Worm (Caenorhabditis elegans) whole organism, young adult: Measurements from ENCODE around the gene F13A7.7.

Experiments used
- B0019.2 ChIP-seq: fragments of 200-800 bp; sonication (Bioruptor generic); conservative IDR thresholded peaks from 2 replicates; pipeline ENCODE4 v1.3.6; 2022; ENCODE audit warnings: missing genetic modification reagents, missing genetic modification characterization, missing compliant biosample characterization
- B0261.1 ChIP-seq: sonication (generic microtip); optimal IDR thresholded peaks from 2 replicates; lab custom pipeline; 2016; ENCODE audit warnings: mild to moderate bottlenecking, missing genetic modification characterization, moderate library complexity, missing compliant biosample characterization
- B0336.3 ChIP-seq: fragments of 200-800 bp; sonication (Bioruptor generic); IDR thresholded peaks from 2 replicates; pipeline ENCODE4 v1.3.6; 2022; ENCODE audit warnings: missing genetic modification characterization, missing compliant biosample characterization
- C06A6.2 ChIP-seq: fragments of 200-800 bp; sonication (Bioruptor generic); conservative IDR thresholded peaks from 2 replicates; pipeline ENCODE4 v1.3.6; 2022; ENCODE audit warnings: missing genetic modification characterization, missing compliant biosample characterization
- D2030.7 ChIP-seq: fragments of 200-800 bp; sonication (Bioruptor generic); IDR thresholded peaks from 2 replicates; pipeline ENCODE4 v1.3.6; 2022; ENCODE audit warnings: missing genetic modification reagents, missing genetic modification characterization, missing compliant biosample characterization
- F22D6.2 ChIP-seq: sonication (generic microtip); optimal IDR thresholded peaks from 2 replicates; lab custom pipeline; 2016; ENCODE audit warnings: mild to moderate bottlenecking, missing genetic modification characterization, missing compliant biosample characterization
- F52B5.7 ChIP-seq: sonication (generic microtip); optimal IDR thresholded peaks from 2 replicates; lab custom pipeline; 2016; ENCODE audit warnings: mild to moderate bottlenecking, missing genetic modification characterization, missing compliant biosample characterization
- F55B11.4 ChIP-seq: sonication (generic microtip); optimal IDR thresholded peaks from 2 replicates; lab custom pipeline; 2016; ENCODE audit warnings: missing compliant biosample characterization, missing genetic modification characterization, borderline replicate concordance; ENCODE audit not compliant: insufficient read depth
- T26A5.8 ChIP-seq: sonication (generic microtip); optimal IDR thresholded peaks from 2 replicates; lab custom pipeline; 2016; ENCODE audit warnings: missing genetic modification characterization, missing compliant biosample characterization
- Y53F4B.3 ChIP-seq: fragments of 200-800 bp; sonication (Bioruptor generic); IDR thresholded peaks from 2 replicates; pipeline ENCODE4 v1.3.6; 2022; ENCODE audit warnings: missing genetic modification reagents, missing genetic modification characterization, missing compliant biosample characterization
- attf-6 ChIP-seq: fragments of 200-800 bp; sonication (Bioruptor generic); IDR thresholded peaks from 2 replicates; pipeline ENCODE4 v1.3.6; 2022; ENCODE audit warnings: missing genetic modification reagents, missing genetic modification characterization, missing compliant biosample characterization
- bed-1 ChIP-seq: fragments of 200-800 bp; sonication (Bioruptor generic); IDR thresholded peaks from 2 replicates; pipeline ENCODE4 v1.3.6; 2022; ENCODE audit warnings: missing genetic modification reagents, missing genetic modification characterization, missing compliant biosample characterization
- bed-2 ChIP-seq: fragments of 200-800 bp; sonication (Bioruptor generic); IDR thresholded peaks from 2 replicates; pipeline ENCODE4 v1.3.6; 2022; ENCODE audit warnings: missing genetic modification reagents, missing genetic modification characterization, missing compliant biosample characterization
- cebp-1 ChIP-seq, 2 experiments: fragments of 200-800 bp in 1 of 2; sonication (Bioruptor generic) in 1 of 2; sonication (generic microtip) in 1 of 2; IDR thresholded peaks in 1 of 2; optimal IDR thresholded peaks in 1 of 2; 2 replicates each; pipeline versions ENCODE4 v1.3.6 to Lab custom; 2017 to 2022; ENCODE audit warnings: missing compliant biosample characterization in 2 of 2, missing genetic modification characterization in 2 of 2, mild to moderate bottlenecking in 1 of 2, missing genetic modification reagents in 1 of 2, moderate library complexity in 1 of 2
- ceh-100 ChIP-seq: fragments of 200-800 bp; sonication (Bioruptor generic); IDR thresholded peaks from 2 replicates; pipeline ENCODE4 v1.3.6; 2022; ENCODE audit warnings: missing genetic modification reagents, missing genetic modification characterization, missing compliant biosample characterization
- ceh-79 ChIP-seq: sonication (generic microtip); optimal IDR thresholded peaks from 2 replicates; lab custom pipeline; 2017; ENCODE audit warnings: mild to moderate bottlenecking, missing genetic modification characterization, missing compliant biosample characterization
- dox-1 ChIP-seq: fragments of 200-800 bp; sonication (Bioruptor generic); IDR thresholded peaks from 2 replicates; pipeline ENCODE4 v1.3.6; 2022; ENCODE audit warnings: missing genetic modification reagents, missing genetic modification characterization, missing compliant biosample characterization
- egl-18 ChIP-seq: fragments of 200-800 bp; sonication (Bioruptor generic); IDR thresholded peaks from 2 replicates; pipeline ENCODE4 v1.3.6; 2022; ENCODE audit warnings: missing genetic modification reagents, missing genetic modification characterization, missing compliant biosample characterization
- egl-44 ChIP-seq: fragments of 200-800 bp; sonication (Bioruptor generic); IDR thresholded peaks from 2 replicates; pipeline ENCODE4 v1.3.6; 2022; ENCODE audit warnings: missing genetic modification reagents, missing genetic modification characterization, missing compliant biosample characterization
- egrh-3 ChIP-seq: fragments of 200-800 bp; sonication (Bioruptor generic); IDR thresholded peaks from 2 replicates; pipeline ENCODE4 v1.3.6; 2022; ENCODE audit warnings: missing genetic modification reagents, missing genetic modification characterization, missing compliant biosample characterization
- ekl-4 ChIP-seq: fragments of 200-800 bp; sonication (Bioruptor generic); IDR thresholded peaks from 2 replicates; pipeline ENCODE4 v1.3.6; 2022; ENCODE audit warnings: missing genetic modification reagents, missing genetic modification characterization, missing compliant biosample characterization
- hmg-20 ChIP-seq: fragments of 200-800 bp; sonication (Bioruptor generic); IDR thresholded peaks from 2 replicates; pipeline ENCODE4 v1.3.6; 2022; ENCODE audit warnings: missing genetic modification reagents, missing genetic modification characterization, missing compliant biosample characterization
- let-526 ChIP-seq: fragments of 200-800 bp; sonication (Bioruptor generic); IDR thresholded peaks from 2 replicates; pipeline ENCODE4 v1.3.6; 2022; ENCODE audit warnings: missing genetic modification reagents, missing genetic modification characterization, missing compliant biosample characterization
- lin-35 ChIP-seq, 3 experiments: fragments of 150-350 bp in 2 of 3; sonication (generic microtip) in 1 of 3; optimal IDR thresholded peaks; 2 replicates each; lab custom pipeline; 2014 to 2018; ENCODE audit warnings: missing biosample characterization in 3 of 3, missing genetic modification characterization in 3 of 3, missing genetic modification reagents in 3 of 3
- lin-40 ChIP-seq: sonication (generic microtip); optimal IDR thresholded peaks from 2 replicates; lab custom pipeline; 2016; ENCODE audit warnings: missing genetic modification characterization, mild to moderate bottlenecking, missing compliant biosample characterization, missing genotype, missing genetic modification reagents
- lin-54 ChIP-seq: fragments of 200-800 bp; sonication (Bioruptor generic); optimal IDR thresholded peaks from 2 replicates; lab custom pipeline; 2018; ENCODE audit warnings: mild to moderate bottlenecking, missing genetic modification characterization, missing compliant biosample characterization
- lir-1 ChIP-seq: fragments of 200-800 bp; sonication (Bioruptor generic); conservative IDR thresholded peaks from 2 replicates; pipeline ENCODE4 v1.3.6; 2022; ENCODE audit warnings: missing genetic modification reagents, missing genetic modification characterization, missing compliant biosample characterization
- madf-6 ChIP-seq: fragments of 200-800 bp; sonication (Bioruptor generic); IDR thresholded peaks from 2 replicates; pipeline ENCODE4 v1.3.6; 2022; ENCODE audit warnings: missing genetic modification reagents, missing genetic modification characterization, missing compliant biosample characterization
- madf-8 ChIP-seq: fragments of 200-800 bp; sonication (Bioruptor generic); conservative IDR thresholded peaks from 2 replicates; pipeline ENCODE4 v1.3.6; 2022; ENCODE audit warnings: missing genetic modification reagents, missing genetic modification characterization, missing compliant biosample characterization
- mel-28 ChIP-seq: sonication (generic microtip); optimal IDR thresholded peaks from 2 replicates; lab custom pipeline; 2016; ENCODE audit warnings: borderline replicate concordance, mild to moderate bottlenecking, missing genetic modification characterization, missing compliant biosample characterization
- nfya-2 ChIP-seq: fragments of 200-800 bp; sonication (Bioruptor generic); IDR thresholded peaks from 2 replicates; pipeline ENCODE4 v1.3.6; 2022; ENCODE audit warnings: missing genetic modification reagents, missing genetic modification characterization, missing compliant biosample characterization
- nhr-120 ChIP-seq: fragments of 200-800 bp; sonication (Bioruptor generic); IDR thresholded peaks from 2 replicates; pipeline ENCODE4 v1.3.6; 2022; ENCODE audit warnings: missing genetic modification characterization, missing compliant biosample characterization
- nhr-80 ChIP-seq: sonication (generic microtip); optimal IDR thresholded peaks from 2 replicates; lab custom pipeline; 2016; ENCODE audit warnings: missing genetic modification characterization, missing compliant biosample characterization
- pbrm-1 ChIP-seq: fragments of 200-800 bp; sonication (Bioruptor generic); IDR thresholded peaks from 2 replicates; pipeline ENCODE4 v1.3.6; 2022; ENCODE audit warnings: missing genetic modification reagents, missing genetic modification characterization, missing compliant biosample characterization
- rcor-1 ChIP-seq: fragments of 200-800 bp; sonication (Bioruptor generic); IDR thresholded peaks from 2 replicates; pipeline ENCODE4 v1.3.6; 2022; ENCODE audit warnings: missing genetic modification reagents, missing genetic modification characterization, missing compliant biosample characterization
- rpc-1 ChIP-seq, 2 experiments: fragments of 150-350 bp in 1 of 2; sonication (generic microtip) in 1 of 2; optimal IDR thresholded peaks; 2 replicates each; lab custom pipeline; 2014 to 2018; ENCODE audit warnings: missing biosample characterization in 1 of 2, missing genetic modification characterization in 1 of 2, missing genetic modification reagents in 1 of 2, missing genotype in 1 of 2
- snpc-1.3 ChIP-seq: sonication (generic microtip); optimal IDR thresholded peaks from 2 replicates; lab custom pipeline; 2017; ENCODE audit warnings: missing genetic modification characterization, mild to moderate bottlenecking, missing compliant biosample characterization, antibody characterized with exemption, moderate library complexity, missing genotype, missing genetic modification reagents; ENCODE audit not compliant: insufficient read depth
- snpc-4 ChIP-seq, 5 experiments: fragments of 150-350 bp in 1 of 5; sonication (generic microtip) in 4 of 5; optimal IDR thresholded peaks; 2 replicates each; lab custom pipeline; 2014 to 2018; ENCODE audit warnings: missing genetic modification characterization in 5 of 5, missing biosample characterization in 3 of 5, antibody characterized with exemption in 2 of 5, mild to moderate bottlenecking in 2 of 5, missing compliant biosample characterization in 2 of 5, missing genotype in 2 of 5, moderate library complexity in 2 of 5, missing genetic modification reagents in 1 of 5
- somi-1 ChIP-seq: fragments of 200-800 bp; sonication (Bioruptor generic); optimal IDR thresholded peaks from 2 replicates; lab custom pipeline; 2018; ENCODE audit warnings: mild to moderate bottlenecking, missing genetic modification characterization, missing compliant biosample characterization
- tbx-9 ChIP-seq: sonication (generic microtip); optimal IDR thresholded peaks from 2 replicates; lab custom pipeline; 2016; ENCODE audit warnings: borderline replicate concordance, missing genetic modification characterization, inconsistent platforms, missing compliant biosample characterization
- tlf-1 ChIP-seq: fragments of 200-800 bp; sonication (Bioruptor generic); optimal IDR thresholded peaks from 2 replicates; lab custom pipeline; 2018; ENCODE audit warnings: mild to moderate bottlenecking, missing genetic modification characterization, missing compliant biosample characterization
- unc-130 ChIP-seq: sonication (generic microtip); optimal IDR thresholded peaks from 2 replicates; lab custom pipeline; 2016; ENCODE audit warnings: missing genetic modification reagents, missing genetic modification characterization, missing compliant biosample characterization
- xnd-1 ChIP-seq: sonication (generic microtip); optimal IDR thresholded peaks from 2 replicates; lab custom pipeline; 2016; ENCODE audit warnings: missing genotype, missing genetic modification reagents, missing genetic modification characterization, missing compliant biosample characterization
- ztf-18 ChIP-seq: sonication (generic microtip); optimal IDR thresholded peaks from 2 replicates; lab custom pipeline; 2016; ENCODE audit warnings: missing genotype, mild to moderate bottlenecking, missing genetic modification characterization, missing compliant biosample characterization
- ztf-26 ChIP-seq: sonication (generic microtip); optimal IDR thresholded peaks from 2 replicates; lab custom pipeline; 2017; ENCODE audit warnings: missing genetic modification characterization, missing compliant biosample characterization
- ztf-6 ChIP-seq: fragments of 200-800 bp; sonication (Bioruptor generic); IDR thresholded peaks from 2 replicates; pipeline ENCODE4 v1.3.6; 2022; ENCODE audit warnings: missing genetic modification reagents, missing genetic modification characterization, missing compliant biosample characterization

F13A7.7 gene

ce11 chrV:16401519-16401918, 17.9 kb upstream of the F13A7.7 start, which contains the start of gene F13A7.14 (continued):
- TF ChIP-seq B0261.1 (tag; lab: Kevin White, UChicago) (peak; percentile 15), bed-1 (GFP tag; lab: Robert Waterston, UW) (no peak), snpc-4 (GFP tag; optimal IDR thresholded peaks at IDR 0.05; lab: Kevin White, UChicago) (no peak), snpc-4 (tag; optimal IDR thresholded peaks at IDR 0.05; lab: Kevin White, UChicago) (peak in 3 of 4 experiments; percentile 53 to 72 (median 69)), ekl-4 (GFP tag; lab: Robert Waterston, UW) (no peak), nfya-2 (GFP tag; lab: Robert Waterston, UW) (no peak), lir-1 (GFP tag; lab: Robert Waterston, UW) (peak; percentile 60), C06A6.2 (no peak; the same call in 1 of the 2 replicates), ceh-100 (GFP tag; lab: Robert Waterston, UW) (0 out of 2 replicates have a peak, but pooled peaks have one; percentile 38), attf-6 (GFP tag; lab: Robert Waterston, UW) (peak; percentile 76), egrh-3 (GFP tag; lab: Robert Waterston, UW) (0 out of 2 replicates have a peak, but pooled peaks have one; percentile 42), rcor-1 (GFP tag; lab: Robert Waterston, UW) (peak; percentile 70), xnd-1 (peak; percentile 6), let-526 (GFP tag; lab: Robert Waterston, UW) (0 out of 2 replicates have a peak, but pooled peaks have one; percentile 51), B0019.2 (GFP tag; lab: Robert Waterston, UW) (no peak), ztf-18 (no peak), hmg-20 (peak; percentile 62; the same call in 1 of the 2 replicates), B0336.3 (GFP tag; lab: Robert Waterston, UW) (0 out of 2 replicates have a peak, but pooled peaks have one; percentile 29), dox-1 (GFP tag; lab: Robert Waterston, UW) (peak; percentile 75), tlf-1 (no peak), D2030.7 (GFP tag; lab: Robert Waterston, UW) (peak; percentile 54), snpc-1.3 (tag; lab: Kevin White, UChicago) (peak; percentile 39), bed-2 (GFP tag; lab: Robert Waterston, UW) (peak; percentile 89), ceh-79 (no peak), mel-28 (tag; lab: Kevin White, UChicago) (no peak), egl-44 (peak; percentile 17; the same call in 1 of the 2 replicates), F22D6.2 (peak; percentile 36), ztf-6 (GFP tag; lab: Robert Waterston, UW) (no peak), lin-35 (GFP tag; optimal IDR thresholded peaks at IDR 0.05; lab: Kevin White, UChicago) (peak; percentile 16 to 90 (median 30)), cebp-1 (GFP tag; IDR thresholded peaks at IDR 0.05; lab: Robert Waterston, UW) (no peak), cebp-1 (tag; optimal IDR thresholded peaks at IDR 0.05; lab: Kevin White, UChicago) (peak; percentile 39), madf-6 (GFP tag; lab: Robert Waterston, UW) (peak; percentile 82), nhr-80 (tag; lab: Kevin White, UChicago) (no peak), unc-130 (peak; percentile 53), ztf-26 (peak; percentile 2), madf-8 (peak; percentile 66), Y53F4B.3 (GFP tag; lab: Robert Waterston, UW) (no peak), somi-1 (GFP tag; lab: Kevin White, UChicago) (peak; percentile 2), lin-54 (GFP tag; lab: Kevin White, UChicago) (peak; percentile 89)

ce11 chrV:16399388-16399787, 15.8 kb upstream of the F13A7.7 start, which contains the start of gene sre-36:
Gene sre-36, plus strand, starts transcription at chrV:16399688.
- TF ChIP-seq F55B11.4 (tag; lab: Kevin White, UChicago) (no peak), bed-1 (GFP tag; lab: Robert Waterston, UW) (no peak), B0261.1 (tag; lab: Kevin White, UChicago) (no peak), T26A5.8 (tag; lab: Kevin White, UChicago) (no peak), D2030.7 (GFP tag; lab: Robert Waterston, UW) (no peak), somi-1 (GFP tag; lab: Kevin White, UChicago) (no peak), rpc-1 (optimal IDR thresholded peaks at IDR 0.05; lab: Kevin White, UChicago) (no peak), rpc-1 (tag; optimal IDR thresholded peaks at IDR 0.05; lab: Kevin White, UChicago) (no peak), snpc-1.3 (tag; lab: Kevin White, UChicago) (no peak), tlf-1 (no peak), Y53F4B.3 (GFP tag; lab: Robert Waterston, UW) (no peak), nhr-120 (GFP tag; lab: Robert Waterston, UW) (no peak), F52B5.7 (tag; lab: Kevin White, UChicago) (no peak), pbrm-1 (GFP tag; lab: Robert Waterston, UW) (no peak), ztf-26 (no peak), lin-40 (tag; lab: Kevin White, UChicago) (no peak), egrh-3 (GFP tag; lab: Robert Waterston, UW) (no peak), egl-18 (GFP tag; lab: Robert Waterston, UW) (no peak), tbx-9 (no peak)
